Fruit fly (Drosophila melanogaster) S2 (cell line): ENCODE measurements around the gene CG32163.

ENCODE experiments used
- CG8478 ChIP-seq: fragments of >200 bp; optimal IDR thresholded peaks from 2 replicates; lab custom pipeline; 2018
- CTCF ChIP-seq, 2 experiments: fragments of >200 bp; optimal IDR thresholded peaks; 2 replicates each; lab custom pipeline; 2018

The CG32163 gene

DNA sequence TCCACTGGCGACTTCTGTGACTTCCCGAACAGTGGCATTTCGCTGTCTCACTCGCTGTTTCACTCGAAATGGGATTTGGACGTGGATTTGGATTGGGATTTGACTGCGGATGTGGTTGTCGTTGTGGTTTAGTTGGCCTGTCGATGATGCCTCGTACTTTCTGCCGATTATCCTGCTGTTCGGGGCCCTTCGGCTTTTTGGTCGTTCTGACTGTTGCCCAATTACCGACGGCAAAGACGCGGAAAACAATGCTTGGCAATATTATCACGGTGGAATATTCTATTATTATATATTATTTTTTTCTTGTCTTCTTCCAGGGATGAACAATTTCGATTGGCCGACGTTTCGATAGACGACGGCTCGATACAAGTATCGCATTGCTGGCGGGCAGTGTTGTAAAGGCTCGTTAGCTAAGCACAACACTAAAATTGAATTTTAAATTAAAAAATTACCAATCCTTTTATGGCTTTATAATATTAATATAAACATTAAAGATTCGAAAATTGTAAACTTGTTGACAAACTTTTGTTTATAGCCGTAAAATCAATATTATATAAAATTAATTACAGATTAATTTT, 28.3 kb downstream of the CG32163 start, which contains the start of gene Mo25:
Mo25 (minus strand) TSS at position 341 of the 578 bp plus-strand sequence.
- TF ChIP-seq CG8478 (lab: Kevin White, UChicago) (no peak), CTCF (optimal IDR thresholded peaks at IDR 0.05; lab: Kevin White, UChicago) (no peak)

DNA sequence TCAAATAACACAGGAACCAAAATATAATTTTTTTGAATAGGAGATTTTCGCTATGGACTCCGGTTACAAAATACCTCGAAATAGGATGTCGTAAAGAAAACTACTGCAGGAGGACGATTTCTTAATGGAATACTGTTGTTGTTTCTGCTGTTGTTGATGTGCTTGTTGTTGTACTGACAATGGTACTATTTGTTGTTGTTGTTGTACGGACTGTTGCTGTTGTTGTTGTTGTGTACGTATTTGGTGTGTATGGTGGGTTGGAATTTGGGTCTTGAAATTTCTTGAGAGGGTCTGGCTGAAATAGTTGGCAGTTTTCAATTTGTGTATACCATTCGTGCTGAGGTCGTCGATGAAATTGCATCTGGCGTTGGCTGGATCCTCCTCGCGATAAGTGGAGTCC, 39.2 kb downstream of the CG32163 start:
- TF ChIP-seq CTCF (optimal IDR thresholded peaks at IDR 0.05; lab: Kevin White, UChicago), result no peak
- no peak for TF ChIP-seq CG8478 (lab: Kevin White, UChicago)

DNA sequence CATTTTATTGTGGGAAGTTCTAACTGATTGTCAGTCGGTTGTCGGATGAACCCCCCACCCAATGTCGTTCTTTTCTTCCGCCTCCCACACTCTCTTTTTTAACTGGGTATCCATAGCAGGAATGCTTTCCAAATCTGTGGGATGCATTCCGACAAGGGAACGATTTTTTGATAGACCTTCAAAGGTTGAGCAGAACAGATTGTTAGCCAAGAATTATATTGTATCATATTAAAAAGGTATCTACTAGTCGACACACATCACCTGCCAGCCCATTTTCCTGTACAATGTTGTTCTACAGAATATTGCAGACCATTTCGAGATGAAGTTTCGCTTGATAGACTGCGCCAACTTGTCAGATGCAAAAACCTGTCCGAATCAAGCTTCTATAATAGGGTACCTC, 42.8 kb downstream of the CG32163 start:
- TF ChIP-seq CG8478 (lab: Kevin White, UChicago) (no peak), CTCF (optimal IDR thresholded peaks at IDR 0.05; lab: Kevin White, UChicago) (no peak)

DNA sequence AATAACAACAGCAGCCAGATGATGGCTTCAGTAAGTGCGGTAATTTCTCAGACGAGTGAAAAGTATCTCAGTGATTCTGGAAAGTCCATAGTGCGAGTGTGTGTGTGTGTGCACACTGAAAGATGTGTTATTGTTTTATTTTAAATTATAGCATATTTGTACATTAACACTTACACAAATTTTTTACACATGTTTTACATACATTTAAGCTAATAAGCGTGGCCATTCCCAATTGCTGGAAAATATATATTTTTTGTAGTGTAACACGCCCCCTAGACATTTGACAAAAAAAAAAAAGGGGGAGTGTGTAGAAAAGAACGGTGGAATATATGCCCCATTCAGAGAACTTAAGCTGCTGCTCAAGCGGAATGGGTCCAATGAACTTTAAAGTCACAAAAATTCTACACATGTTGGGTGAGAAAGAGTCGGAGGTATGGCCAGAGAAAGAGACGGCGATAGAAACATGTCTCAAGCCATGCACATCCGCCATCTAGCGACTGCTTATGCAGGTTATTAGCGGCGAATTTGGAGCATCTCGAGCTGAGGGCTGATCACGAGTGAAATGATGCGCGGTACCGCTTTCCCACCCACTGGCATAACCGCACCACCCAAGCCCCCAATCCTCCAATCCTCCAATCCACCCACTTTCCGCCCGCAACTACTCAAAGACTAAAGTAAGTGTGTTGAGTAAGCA, 45.0 kb downstream of the CG32163 start:
- TF ChIP-seq CTCF (optimal IDR thresholded peaks at IDR 0.05; lab: Kevin White, UChicago), result peak; percentile 70 to 73
- TF ChIP-seq CG8478 (lab: Kevin White, UChicago), result no peak

DNA sequence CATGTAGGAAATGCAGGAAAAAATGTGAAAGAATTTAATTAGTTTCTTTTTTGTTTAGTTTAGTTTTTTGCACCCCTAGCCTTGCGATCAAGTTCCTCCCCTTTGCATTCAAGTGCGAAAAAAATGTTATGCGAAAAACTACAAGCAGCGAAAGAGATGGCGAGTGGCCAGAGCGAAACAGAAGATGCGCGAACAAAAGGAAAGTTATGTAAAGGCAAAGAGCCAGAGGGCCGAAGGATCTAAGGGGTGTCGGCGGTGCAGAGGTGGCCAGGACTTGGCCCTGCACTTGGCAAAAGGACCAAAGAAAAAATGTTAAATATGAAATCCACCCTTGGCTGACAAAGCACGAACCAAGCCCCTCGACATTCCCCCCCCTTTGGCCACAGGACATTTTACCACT, 47.1 kb downstream of the CG32163 start:
- TF ChIP-seq CTCF (optimal IDR thresholded peaks at IDR 0.05; lab: Kevin White, UChicago) (no peak), CG8478 (lab: Kevin White, UChicago) (no peak)

DNA sequence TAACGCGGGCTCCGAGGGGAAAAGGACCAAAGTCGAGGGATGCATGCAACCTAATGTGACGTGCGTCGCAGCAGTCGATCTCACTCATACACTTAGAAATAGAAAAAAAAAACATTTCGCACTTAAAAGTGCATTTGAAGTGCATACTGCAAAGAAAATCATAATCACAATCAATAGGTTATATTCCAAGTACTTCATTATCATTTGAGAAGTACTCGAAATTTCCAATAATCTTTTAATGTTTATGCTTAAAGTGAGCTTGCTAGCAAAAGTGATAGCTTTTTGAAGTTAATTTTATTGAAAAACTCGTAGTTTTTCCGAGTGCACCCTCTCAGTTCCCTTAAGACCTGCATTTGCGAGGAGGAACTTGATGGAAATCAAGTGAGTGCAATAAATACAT, 47.6 kb downstream of the CG32163 start:
- no peak for TF ChIP-seq CTCF (optimal IDR thresholded peaks at IDR 0.05; lab: Kevin White, UChicago)
- TF ChIP-seq CG8478 (lab: Kevin White, UChicago), result no peak

DNA sequence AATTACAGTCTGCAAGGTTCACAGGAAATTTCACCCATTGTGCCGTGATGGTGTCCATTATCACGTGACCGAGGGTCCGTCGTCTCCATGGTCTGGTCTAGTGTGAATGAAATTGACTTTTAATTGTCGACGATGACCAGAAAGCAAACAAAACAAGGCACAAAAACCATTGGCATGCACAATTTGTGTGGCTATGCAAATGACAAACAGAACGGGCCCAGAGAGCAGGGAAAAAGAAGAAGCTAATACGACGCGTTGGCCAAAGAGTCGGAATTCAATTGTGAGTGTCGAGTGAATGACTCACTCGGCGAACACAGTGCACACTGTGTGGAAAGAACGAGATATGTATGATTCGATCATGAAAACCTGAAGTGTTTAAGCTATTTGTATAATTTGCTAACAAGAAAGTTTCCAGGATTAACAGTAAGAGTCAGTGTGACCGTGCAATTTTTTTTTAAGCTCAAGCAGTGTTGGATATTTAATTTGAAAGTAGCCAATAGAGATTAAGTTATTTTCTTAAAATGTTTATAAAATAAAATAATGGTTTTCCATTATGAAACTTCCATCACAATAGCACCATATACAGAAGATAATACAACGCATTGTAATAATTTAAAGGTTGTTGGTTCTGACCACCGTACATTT, 48.7 kb downstream of the CG32163 start:
- TF ChIP-seq CG8478 (lab: Kevin White, UChicago) (no peak), CTCF (optimal IDR thresholded peaks at IDR 0.05; lab: Kevin White, UChicago) (no peak)
